Fruit fly (Drosophila melanogaster) whole organism, embryonic: ENCODE measurements around the gene CG6675.

Experiments
- Adf1 ChIP-seq: fragments of 200-800 bp; sonication (Bioruptor generic); IDR thresholded peaks from 2 replicates; pipeline ENCODE4 v1.3.6; 2022; ENCODE audit warnings: missing biosample characterization, missing genetic modification characterization
- Atf6 ChIP-seq: fragments of 200-800 bp; sonication (Bioruptor generic); IDR thresholded peaks from 2 replicates; pipeline ENCODE4 v1.3.6; 2022; ENCODE audit warnings: missing biosample characterization, missing genetic modification characterization
- Awh ChIP-seq: fragments of 200-800 bp; sonication (Bioruptor generic); IDR thresholded peaks from 2 replicates; pipeline ENCODE4, ENCODE4 v1.3.6; 2022; ENCODE audit warnings: missing biosample characterization, missing genetic modification characterization
- CG10431 ChIP-seq: fragments of 200-800 bp; sonication (Bioruptor generic); optimal IDR thresholded peaks from 3 replicates; lab custom pipeline; 2018; ENCODE audit warnings: missing biosample characterization, mild to moderate bottlenecking, missing genetic modification characterization
- CG13287 ChIP-seq: fragments of 200-800 bp; sonication (Bioruptor generic); IDR thresholded peaks from 2 replicates; pipeline ENCODE4 v1.3.6; 2022; ENCODE audit warnings: missing biosample characterization, missing genetic modification characterization; ENCODE audit not compliant: partially characterized antibody
- CG13296 ChIP-seq: fragments of 200-800 bp; sonication (Bioruptor generic); optimal IDR thresholded peaks from 3 replicates; lab custom pipeline; 2018; ENCODE audit warnings: missing biosample characterization, mild to moderate bottlenecking, missing genetic modification characterization
- CG15696 ChIP-seq: fragments of 200-800 bp; sonication (Bioruptor generic); optimal IDR thresholded peaks from 2 replicates; lab custom pipeline; 2019; ENCODE audit warnings: missing biosample characterization, mild to moderate bottlenecking, missing genetic modification characterization, moderate library complexity
- CG17612 ChIP-seq: fragments of 200-800 bp; sonication (Bioruptor generic); IDR thresholded peaks from 2 replicates; pipeline ENCODE4 v1.3.6; 2022; ENCODE audit warnings: missing biosample characterization, missing genetic modification characterization
- CG18599 ChIP-seq: fragments of 200-800 bp; sonication (Bioruptor generic); optimal IDR thresholded peaks from 3 replicates; lab custom pipeline; 2017; ENCODE audit warnings: missing biosample characterization, missing genetic modification characterization, mild to moderate bottlenecking, moderate library complexity, missing genetic modification reagents
- CG31388 ChIP-seq: fragments of 200-800 bp; sonication (Bioruptor generic); optimal IDR thresholded peaks from 2 replicates; lab custom pipeline; 2016; ENCODE audit warnings: missing biosample characterization, missing genetic modification characterization
- CG4404 ChIP-seq: fragments of 200-800 bp; sonication (Bioruptor generic); IDR thresholded peaks from 2 replicates; pipeline ENCODE4 v1.3.6; 2022; ENCODE audit warnings: missing biosample characterization, missing genetic modification characterization
- CG6654 ChIP-seq: fragments of 200-800 bp; sonication (Bioruptor generic); optimal IDR thresholded peaks from 2 replicates; lab custom pipeline; 2017; ENCODE audit warnings: missing biosample characterization, mild to moderate bottlenecking, missing genetic modification characterization
- CG6765 ChIP-seq: fragments of 200-800 bp; sonication (Bioruptor generic); optimal IDR thresholded peaks from 3 replicates; lab custom pipeline; 2017; ENCODE audit warnings: missing biosample characterization, mild to moderate bottlenecking, missing genetic modification characterization
- CG6791 ChIP-seq: fragments of 200-800 bp; sonication (Bioruptor generic); IDR thresholded peaks from 3 replicates; pipeline ENCODE4 v1.3.6; 2022; ENCODE audit warnings: missing biosample characterization, missing genetic modification characterization; ENCODE audit not compliant: partially characterized antibody
- CG6813 ChIP-seq: fragments of 200-800 bp; sonication (Bioruptor generic); optimal IDR thresholded peaks from 2 replicates; lab custom pipeline; 2017; ENCODE audit warnings: missing biosample characterization, missing genetic modification characterization, mild to moderate bottlenecking, moderate library complexity, missing genetic modification reagents
- CG8388 ChIP-seq: fragments of 200-800 bp; sonication (Bioruptor generic); optimal IDR thresholded peaks from 2 replicates; lab custom pipeline; 2019; ENCODE audit warnings: missing biosample characterization, mild to moderate bottlenecking, missing genetic modification characterization, moderate library complexity
- CoRest ChIP-seq: fragments of 200-800 bp; sonication (Bioruptor generic); optimal IDR thresholded peaks from 3 replicates; lab custom pipeline; 2018; ENCODE audit warnings: missing biosample characterization, mild to moderate bottlenecking, missing genetic modification characterization, moderate library complexity
- D ChIP-seq, 2 experiments: fragments of 200-800 bp in 1 of 2; fragments of >200 bp in 1 of 2; sonication (Bioruptor generic) in 1 of 2; optimal IDR thresholded peaks; 2 replicates in 1 of 2; 3 replicates in 1 of 2; lab custom pipeline; 2017; ENCODE audit warnings: mild to moderate bottlenecking in 1 of 2, missing biosample characterization in 1 of 2, missing genetic modification characterization in 1 of 2, missing genetic modification reagents in 1 of 2
- Dip2 ChIP-seq: fragments of 200-800 bp; sonication (Bioruptor generic); IDR thresholded peaks from 2 replicates; pipeline ENCODE4 v1.3.6; 2022; ENCODE audit warnings: missing biosample characterization, missing genetic modification characterization
- ERR ChIP-seq: fragments of 200-800 bp; sonication (Bioruptor generic); optimal IDR thresholded peaks from 2 replicates; lab custom pipeline; 2016; ENCODE audit warnings: missing biosample characterization, missing genetic modification characterization
- HHEX ChIP-seq: fragments of 200-800 bp; sonication (Bioruptor generic); optimal IDR thresholded peaks from 3 replicates; lab custom pipeline; 2017; ENCODE audit warnings: missing biosample characterization, mild to moderate bottlenecking, missing genetic modification characterization, missing genetic modification reagents
- HmgD ChIP-seq: fragments of 200-800 bp; sonication (Bioruptor generic); optimal IDR thresholded peaks from 3 replicates; lab custom pipeline; 2016; ENCODE audit warnings: missing biosample characterization, missing genetic modification characterization
- Hr3 ChIP-seq: fragments of 200-800 bp; sonication (Bioruptor generic); optimal IDR thresholded peaks from 3 replicates; lab custom pipeline; 2016; ENCODE audit warnings: missing biosample characterization, missing genetic modification characterization
- Nf-YA ChIP-seq: fragments of 200-800 bp; sonication (Bioruptor generic); IDR thresholded peaks from 2 replicates; pipeline ENCODE4 v1.3.6; 2022; ENCODE audit warnings: missing biosample characterization, missing genetic modification characterization
- PHDP ChIP-seq: fragments of 200-800 bp; sonication (Bioruptor generic); optimal IDR thresholded peaks from 3 replicates; lab custom pipeline; 2018; ENCODE audit warnings: missing biosample characterization, mild to moderate bottlenecking, missing genetic modification characterization, moderate library complexity
- Spps ChIP-seq: fragments of 200-800 bp; sonication (Bioruptor generic); optimal IDR thresholded peaks from 2 replicates; lab custom pipeline; 2018; ENCODE audit warnings: missing biosample characterization, mild to moderate bottlenecking, missing genetic modification characterization
- abd-A ChIP-seq: fragments of 200-800 bp; sonication (Bioruptor generic); optimal IDR thresholded peaks from 3 replicates; lab custom pipeline; 2019; ENCODE audit warnings: missing biosample characterization, mild to moderate bottlenecking, missing genetic modification characterization, moderate library complexity
- ash1 ChIP-seq: fragments of 200-800 bp; sonication (Bioruptor generic); optimal IDR thresholded peaks from 2 replicates; lab custom pipeline; 2018; ENCODE audit warnings: missing biosample characterization, mild to moderate bottlenecking, missing genetic modification characterization
- bigmax ChIP-seq: fragments of 200-800 bp; sonication (Bioruptor generic); optimal IDR thresholded peaks from 2 replicates; lab custom pipeline; 2018; ENCODE audit warnings: missing biosample characterization, mild to moderate bottlenecking, missing genetic modification characterization
- cato ChIP-seq: fragments of 200-800 bp; sonication (Bioruptor generic); optimal IDR thresholded peaks from 2 replicates; lab custom pipeline; 2016; ENCODE audit warnings: missing biosample characterization, missing genetic modification characterization, borderline replicate concordance
- en ChIP-seq: fragments of 200-800 bp; sonication (Bioruptor generic); optimal IDR thresholded peaks from 2 replicates; lab custom pipeline; 2016; ENCODE audit warnings: missing biosample characterization, missing genetic modification characterization
- eyg ChIP-seq: fragments of 200-800 bp; sonication (Bioruptor generic); optimal IDR thresholded peaks from 3 replicates; lab custom pipeline; 2016; ENCODE audit warnings: missing biosample characterization, missing genetic modification characterization
- hbn ChIP-seq: fragments of 200-800 bp; sonication (Bioruptor generic); IDR thresholded peaks from 2 replicates; pipeline ENCODE4 v1.3.6; 2022; ENCODE audit warnings: missing biosample characterization, missing genetic modification characterization; ENCODE audit not compliant: partially characterized antibody
- kah ChIP-seq: fragments of 200-800 bp; sonication (Bioruptor generic); optimal IDR thresholded peaks from 2 replicates; lab custom pipeline; 2018; ENCODE audit warnings: missing biosample characterization, mild to moderate bottlenecking, missing genetic modification characterization
- ken ChIP-seq: fragments of 200-800 bp; sonication (Bioruptor generic); IDR thresholded peaks from 3 replicates; pipeline ENCODE4 v1.3.6; 2022; ENCODE audit warnings: missing biosample characterization, missing genetic modification characterization
- nerfin-1 ChIP-seq: fragments of 200-800 bp; sonication (Bioruptor generic); optimal IDR thresholded peaks from 3 replicates; lab custom pipeline; 2019; ENCODE audit warnings: missing biosample characterization, mild to moderate bottlenecking, missing genetic modification characterization, moderate library complexity
- pfk ChIP-seq: fragments of 200-800 bp; sonication (Bioruptor generic); optimal IDR thresholded peaks from 2 replicates; lab custom pipeline; 2018; ENCODE audit warnings: missing biosample characterization, mild to moderate bottlenecking, missing genetic modification characterization, moderate library complexity
- pho ChIP-seq: fragments of 200-800 bp; sonication (Bioruptor generic); optimal IDR thresholded peaks from 2 replicates; lab custom pipeline; 2016; ENCODE audit warnings: missing biosample characterization, missing genetic modification characterization
- row ChIP-seq: fragments of 200-800 bp; sonication (Bioruptor generic); IDR thresholded peaks from 3 replicates; pipeline ENCODE4 v1.3.6; 2022; ENCODE audit warnings: missing biosample characterization, missing genetic modification characterization
- sisA ChIP-seq: fragments of 200-800 bp; sonication (Bioruptor generic); IDR thresholded peaks from 2 replicates; pipeline ENCODE4 v1.3.6; 2022; ENCODE audit warnings: missing biosample characterization, missing genetic modification characterization
- sna ChIP-seq: fragments of 200-800 bp; sonication (Bioruptor generic); IDR thresholded peaks from 2 replicates; pipeline ENCODE4 v1.3.6; 2022; ENCODE audit warnings: missing biosample characterization, missing genetic modification characterization; ENCODE audit not compliant: partially characterized antibody
- stwl ChIP-seq: fragments of 200-800 bp; sonication (Bioruptor generic); optimal IDR thresholded peaks from 3 replicates; lab custom pipeline; 2018; ENCODE audit warnings: missing biosample characterization, mild to moderate bottlenecking, missing genetic modification characterization, moderate library complexity
- tap ChIP-seq: fragments of 200-800 bp; optimal IDR thresholded peaks from 3 replicates; lab custom pipeline; 2019; ENCODE audit warnings: missing biosample characterization, mild to moderate bottlenecking, missing genetic modification characterization, moderate library complexity
- tgo ChIP-seq: fragments of 200-800 bp; sonication (Bioruptor generic); IDR thresholded peaks from 3 replicates; pipeline ENCODE4 v1.3.6; 2022; ENCODE audit warnings: missing biosample characterization, missing genetic modification characterization
- tup ChIP-seq: fragments of 200-800 bp; sonication (Bioruptor generic); optimal IDR thresholded peaks from 2 replicates; lab custom pipeline; 2016; ENCODE audit warnings: missing biosample characterization, mild to moderate bottlenecking, missing genetic modification characterization, moderate library complexity
- unc-4 ChIP-seq: fragments of 200-800 bp; sonication (Bioruptor generic); IDR thresholded peaks from 2 replicates; pipeline ENCODE4 v1.3.6; 2022; ENCODE audit warnings: missing biosample characterization, missing genetic modification characterization; ENCODE audit not compliant: partially characterized antibody
- vvl ChIP-seq: fragments of 200-800 bp; sonication (Bioruptor generic); IDR thresholded peaks from 2 replicates; pipeline ENCODE4 v1.3.6; 2022; ENCODE audit warnings: missing biosample characterization, missing genetic modification characterization
- wek ChIP-seq: fragments of 200-800 bp; sonication (Bioruptor generic); optimal IDR thresholded peaks from 3 replicates; lab custom pipeline; 2018; ENCODE audit warnings: missing biosample characterization, mild to moderate bottlenecking, missing genetic modification characterization, moderate library complexity
- z ChIP-seq: fragments of 200-800 bp; sonication (Bioruptor generic); IDR thresholded peaks from 3 replicates; pipeline ENCODE4 v1.3.6; 2022; ENCODE audit warnings: missing biosample characterization, missing genetic modification characterization
- zen2 ChIP-seq: fragments of 200-800 bp; sonication (Bioruptor generic); IDR thresholded peaks from 3 replicates; pipeline ENCODE4 v1.3.6; 2022; ENCODE audit warnings: missing biosample characterization, missing genetic modification characterization; ENCODE audit not compliant: partially characterized antibody

CG6675 gene

dm6 chr2L:22144127-22144526 is 35.4 kb downstream of the CG6675 start (continued):
- TF ChIP-seq sna (GFP tag; lab: Robert Waterston, UW) (no peak), Adf1 (no peak), Atf6 (no peak), vvl (GFP tag; lab: Robert Waterston, UW) (no peak), CG6791 (GFP tag; lab: Robert Waterston, UW) (no peak), nerfin-1 (tag; lab: Kevin White, UChicago) (peak; percentile 64), tup (GFP tag; lab: Kevin White, UChicago) (no peak), HmgD (GFP tag; lab: Kevin White, UChicago) (no peak), CG17612 (GFP tag; lab: Robert Waterston, UW) (no peak), CoRest (tag; lab: Kevin White, UChicago) (no peak), cato (GFP tag; lab: Kevin White, UChicago) (no peak), D (optimal IDR thresholded peaks at IDR 0.05; lab: Kevin White, UChicago) (no peak), D (GFP tag; optimal IDR thresholded peaks at IDR 0.05; lab: Kevin White, UChicago) (peak; percentile 11), z (GFP tag; lab: Robert Waterston, UW) (no peak), PHDP (tag; lab: Kevin White, UChicago) (no peak), CG31388 (GFP tag; lab: Kevin White, UChicago) (no peak), HHEX (GFP tag; lab: Kevin White, UChicago) (peak; percentile 75), CG8388 (GFP tag; lab: Kevin White, UChicago) (no peak), ERR (GFP tag; lab: Kevin White, UChicago) (no peak), CG15696 (tag; lab: Kevin White, UChicago) (peak; percentile 78), hbn (GFP tag; lab: Robert Waterston, UW) (no peak), wek (peak; percentile 47), abd-A (tag; lab: Kevin White, UChicago) (no peak), Nf-YA (GFP tag; lab: Robert Waterston, UW) (no peak), row (GFP tag; lab: Robert Waterston, UW) (no peak), kah (GFP tag; lab: Kevin White, UChicago) (peak; percentile 50), tap (tag; lab: Kevin White, UChicago) (peak; percentile 59), ash1 (GFP tag; lab: Kevin White, UChicago) (peak; percentile 25), CG10431 (GFP tag; lab: Kevin White, UChicago) (no peak), en (GFP tag; lab: Kevin White, UChicago) (no peak), CG13296 (peak; percentile 85), CG4404 (GFP tag; lab: Robert Waterston, UW) (no peak), Hr3 (GFP tag; lab: Kevin White, UChicago) (no peak), CG18599 (GFP tag; lab: Kevin White, UChicago) (peak; percentile 70), Awh (peak; percentile 60; the same call in 1 of the 2 replicates), zen2 (GFP tag; lab: Robert Waterston, UW) (no peak), pho (GFP tag; lab: Kevin White, UChicago) (no peak), Spps (tag; lab: Kevin White, UChicago) (peak; percentile 32), bigmax (GFP tag; lab: Kevin White, UChicago) (peak; percentile 15), eyg (GFP tag; lab: Kevin White, UChicago) (no peak), ken (GFP tag; lab: Robert Waterston, UW) (no peak), CG6813 (GFP tag; lab: Kevin White, UChicago) (peak; percentile 86), Dip2 (no peak), CG6654 (no peak), CG13287 (no peak; the same call in 1 of the 2 replicates), pfk (peak; percentile 79), CG6765 (GFP tag; lab: Kevin White, UChicago) (peak; percentile 74), unc-4 (GFP tag; lab: Robert Waterston, UW) (no peak), sisA (GFP tag; lab: Robert Waterston, UW) (no peak), tgo (no peak), stwl (no peak)
